Worm (Caenorhabditis elegans) whole organism, L4 larva: ENCODE results near the gene fbxb-34.

ENCODE experiments used
- F10B5.3 ChIP-seq: sonication (generic microtip); optimal IDR thresholded peaks from 2 replicates; lab custom pipeline; 2016; ENCODE audit warnings: mild to moderate bottlenecking, missing genetic modification characterization, missing compliant biosample characterization
- F26F4.8 ChIP-seq: fragments of 200-800 bp; sonication (Bioruptor generic); conservative IDR thresholded peaks from 2 replicates; pipeline ENCODE4 v1.3.6; 2022; ENCODE audit warnings: missing genetic modification characterization, missing compliant biosample characterization
- F49E8.2 ChIP-seq: sonication (generic microtip); optimal IDR thresholded peaks from 2 replicates; lab custom pipeline; 2016; ENCODE audit warnings: missing compliant biosample characterization, mild to moderate bottlenecking, missing genetic modification characterization, borderline replicate concordance
- Y105C5A.15 ChIP-seq: fragments of 200-800 bp; sonication (Bioruptor generic); IDR thresholded peaks from 2 replicates; pipeline ENCODE4 v1.3.6; 2022; ENCODE audit warnings: missing genetic modification characterization, missing compliant biosample characterization
- Y48G9A.11 ChIP-seq: fragments of 200-800 bp; sonication (Bioruptor generic); IDR thresholded peaks from 2 replicates; pipeline ENCODE4 v1.3.6; 2022; ENCODE audit warnings: missing genetic modification reagents, missing genetic modification characterization, missing compliant biosample characterization
- Y5F2A.4 ChIP-seq: fragments of 200-800 bp; sonication (Bioruptor generic); optimal IDR thresholded peaks from 2 replicates; lab custom pipeline; 2018; ENCODE audit warnings: mild to moderate bottlenecking, missing genetic modification characterization, missing compliant biosample characterization
- ZK546.5 ChIP-seq, 2 experiments: sonication (generic microtip); optimal IDR thresholded peaks; 2 replicates each; lab custom pipeline; 2017; ENCODE audit warnings: missing biosample characterization in 2 of 2, missing genetic modification characterization in 2 of 2
- aha-1 ChIP-seq: fragments of 150-350 bp; peaks from one replicate; lab custom pipeline; 2014; ENCODE audit warnings: missing biosample characterization, missing genetic modification characterization
- aly-2 ChIP-seq: sonication (generic microtip); optimal IDR thresholded peaks from 2 replicates; lab custom pipeline; 2018; ENCODE audit warnings: missing biosample characterization, missing genetic modification characterization
- ceh-44 ChIP-seq: fragments of 200-800 bp; sonication (Bioruptor generic); IDR thresholded peaks from 2 replicates; pipeline ENCODE4 v1.3.6; 2022; ENCODE audit warnings: missing genetic modification reagents, missing genetic modification characterization, missing compliant biosample characterization
- ceh-82 ChIP-seq: sonication (generic microtip); optimal IDR thresholded peaks from 2 replicates; lab custom pipeline; 2017; ENCODE audit warnings: missing biosample characterization, missing genetic modification characterization
- ces-1 ChIP-seq: fragments of 150-350 bp; sonication (generic microtip); optimal IDR thresholded peaks from 4 replicates; lab custom pipeline; 2014; ENCODE audit warnings: missing biosample characterization, missing genetic modification reagents, missing genetic modification characterization
- cey-2 ChIP-seq: sonication (generic microtip); optimal IDR thresholded peaks from 3 replicates; lab custom pipeline; 2017; ENCODE audit warnings: missing genetic modification characterization, mild to moderate bottlenecking, missing compliant biosample characterization, antibody characterized with exemption, borderline replicate concordance; ENCODE audit not compliant: insufficient read depth
- daf-8 ChIP-seq: fragments of 200-800 bp; sonication (Bioruptor generic); IDR thresholded peaks from 2 replicates; pipeline ENCODE4 v1.3.6; 2022; ENCODE audit warnings: missing genetic modification characterization, missing compliant biosample characterization
- dmd-6 ChIP-seq: fragments of 200-800 bp; sonication (Bioruptor generic); IDR thresholded peaks from 2 replicates; pipeline ENCODE4 v1.3.6; 2022; ENCODE audit warnings: missing genetic modification reagents, missing genetic modification characterization, missing compliant biosample characterization
- dmd-8 ChIP-seq: fragments of 200-800 bp; sonication (Bioruptor generic); IDR thresholded peaks from 2 replicates; pipeline ENCODE4 v1.3.6; 2022; ENCODE audit warnings: missing genetic modification characterization, missing compliant biosample characterization
- dmd-9 ChIP-seq: fragments of 200-800 bp; sonication (Bioruptor generic); IDR thresholded peaks from 2 replicates; pipeline ENCODE4 v1.3.6; 2022; ENCODE audit warnings: missing genetic modification reagents, missing genetic modification characterization, missing compliant biosample characterization
- duxl-1 ChIP-seq: sonication (generic microtip); optimal IDR thresholded peaks from 2 replicates; lab custom pipeline; 2016; ENCODE audit warnings: mild to moderate bottlenecking, missing genetic modification characterization, moderate library complexity, missing compliant biosample characterization; ENCODE audit not compliant: poor library complexity
- dve-1 ChIP-seq: sonication (generic microtip); optimal IDR thresholded peaks from 2 replicates; lab custom pipeline; 2017; ENCODE audit warnings: antibody characterized with exemption, mild to moderate bottlenecking, missing genetic modification characterization, missing compliant biosample characterization; ENCODE audit not compliant: insufficient read depth
- fkh-10 ChIP-seq: fragments of 150-350 bp; optimal IDR thresholded peaks from 2 replicates; lab custom pipeline; 2014; ENCODE audit warnings: missing biosample characterization, missing genetic modification reagents, missing genetic modification characterization
- fos-1 ChIP-seq: fragments of 150-350 bp; optimal IDR thresholded peaks from 2 replicates; lab custom pipeline; 2014; ENCODE audit warnings: missing biosample characterization, missing genetic modification characterization
- gei-8 ChIP-seq: fragments of 200-800 bp; sonication (Bioruptor generic); optimal IDR thresholded peaks from 2 replicates; lab custom pipeline; 2018; ENCODE audit warnings: mild to moderate bottlenecking, missing genetic modification characterization, missing compliant biosample characterization
- hlh-11 ChIP-seq: fragments of 200-800 bp; sonication (Bioruptor generic); optimal IDR thresholded peaks from 2 replicates; lab custom pipeline; 2018; ENCODE audit warnings: mild to moderate bottlenecking, missing genetic modification characterization, missing compliant biosample characterization
- lin-13 ChIP-seq: fragments of 150-350 bp; optimal IDR thresholded peaks from 2 replicates; lab custom pipeline; 2014; ENCODE audit warnings: missing biosample characterization, missing genetic modification reagents, missing genetic modification characterization
- lin-38 ChIP-seq: fragments of 200-800 bp; sonication (Bioruptor generic); IDR thresholded peaks from 2 replicates; pipeline ENCODE4 v1.3.6; 2022; ENCODE audit warnings: missing genetic modification reagents, missing genetic modification characterization, missing compliant biosample characterization
- lir-3 ChIP-seq: sonication (generic microtip); optimal IDR thresholded peaks from 2 replicates; lab custom pipeline; 2016; ENCODE audit warnings: mild to moderate bottlenecking, missing genetic modification characterization, missing compliant biosample characterization
- lsy-2 ChIP-seq, 2 experiments: fragments of 150-350 bp in 1 of 2; sonication (generic microtip) in 1 of 2; optimal IDR thresholded peaks; 2 replicates each; lab custom pipeline; 2014 to 2017; ENCODE audit warnings: missing biosample characterization in 2 of 2, missing genetic modification characterization in 2 of 2
- madf-5 ChIP-seq, 2 experiments: fragments of 200-800 bp; sonication (Bioruptor generic); IDR thresholded peaks; 2 replicates each; pipeline ENCODE4 v1.3.6; 2022; ENCODE audit warnings: missing compliant biosample characterization in 2 of 2, missing genetic modification characterization in 2 of 2
- madf-9 ChIP-seq: fragments of 200-800 bp; sonication (Bioruptor generic); conservative IDR thresholded peaks from 2 replicates; pipeline ENCODE4 v1.3.6; 2022; ENCODE audit warnings: missing genetic modification reagents, missing genetic modification characterization, missing compliant biosample characterization
- mdt-29 ChIP-seq: fragments of 200-800 bp; sonication (Bioruptor generic); IDR thresholded peaks from 2 replicates; pipeline ENCODE4 v1.3.6; 2022; ENCODE audit warnings: missing genetic modification reagents, missing genetic modification characterization, missing compliant biosample characterization
- mes-2 ChIP-seq: sonication (generic microtip); optimal IDR thresholded peaks from 2 replicates; lab custom pipeline; 2016; ENCODE audit warnings: missing genotype, mild to moderate bottlenecking, missing genetic modification characterization, missing compliant biosample characterization; ENCODE audit not compliant: poor library complexity, severe bottlenecking
- nhr-111 ChIP-seq: fragments of 200-800 bp; sonication (Bioruptor generic); optimal IDR thresholded peaks from 2 replicates; lab custom pipeline; 2018; ENCODE audit warnings: mild to moderate bottlenecking, missing genetic modification characterization, missing compliant biosample characterization
- nhr-48 ChIP-seq: sonication (generic microtip); optimal IDR thresholded peaks from 2 replicates; lab custom pipeline; 2016; ENCODE audit warnings: mild to moderate bottlenecking, missing genetic modification characterization, missing compliant biosample characterization
- nhr-76 ChIP-seq: fragments of 150-350 bp; optimal IDR thresholded peaks from 2 replicates; lab custom pipeline; 2014; ENCODE audit warnings: missing biosample characterization, missing genetic modification characterization
- pha-4 ChIP-seq, 2 experiments: fragments of 150-350 bp in 1 of 2; fragments of 200-800 bp in 1 of 2; sonication (Bioruptor generic) in 1 of 2; IDR thresholded peaks in 1 of 2; optimal IDR thresholded peaks in 1 of 2; 2 replicates each; pipeline versions ENCODE4 v1.3.6 to Lab custom; 2014 to 2022; ENCODE audit warnings: missing genetic modification characterization in 2 of 2, missing genetic modification reagents in 2 of 2, missing biosample characterization in 1 of 2, missing compliant biosample characterization in 1 of 2
- php-3 ChIP-seq: fragments of 200-800 bp; sonication (Bioruptor generic); IDR thresholded peaks from 2 replicates; pipeline ENCODE4 v1.3.6; 2022; ENCODE audit warnings: missing genetic modification reagents, missing genetic modification characterization, missing compliant biosample characterization
- skn-1 ChIP-seq: fragments of 150-350 bp; optimal IDR thresholded peaks from 2 replicates; lab custom pipeline; 2014; ENCODE audit warnings: missing biosample characterization, missing genetic modification characterization
- snpc-1.2 ChIP-seq: fragments of 200-800 bp; sonication (Bioruptor generic); IDR thresholded peaks from 2 replicates; pipeline ENCODE4 v1.3.6; 2022; ENCODE audit warnings: missing genetic modification reagents, missing genetic modification characterization, missing compliant biosample characterization
- snpc-4 ChIP-seq: fragments of 150-350 bp; optimal IDR thresholded peaks from 2 replicates; lab custom pipeline; 2014; ENCODE audit warnings: missing biosample characterization, missing genetic modification characterization
- spr-1 ChIP-seq: sonication (generic microtip); optimal IDR thresholded peaks from 2 replicates; lab custom pipeline; 2016; ENCODE audit warnings: mild to moderate bottlenecking, missing genetic modification characterization, missing compliant biosample characterization
- tag-97 ChIP-seq: fragments of 200-800 bp; sonication (Bioruptor generic); IDR thresholded peaks from 2 replicates; pipeline ENCODE4 v1.3.6; 2022; ENCODE audit warnings: missing genetic modification characterization, missing compliant biosample characterization
- unc-62 ChIP-seq, 3 experiments: fragments of 150-350 bp in 1 of 3; sonication (generic microtip); optimal IDR thresholded peaks in 2 of 3; peaks in 1 of 3; 1 replicate in 1 of 3; 2 replicates in 2 of 3; lab custom pipeline; 2014 to 2017; ENCODE audit warnings: missing biosample characterization in 3 of 3, missing genetic modification characterization in 3 of 3, missing genetic modification reagents in 3 of 3, missing genotype in 1 of 3
- zfp-3 ChIP-seq: fragments of 200-800 bp; sonication (Bioruptor generic); conservative IDR thresholded peaks from 2 replicates; pipeline ENCODE4 v1.3.6; 2022; ENCODE audit warnings: missing genetic modification reagents, missing genetic modification characterization, missing compliant biosample characterization

fbxb-34 gene

DNA sequence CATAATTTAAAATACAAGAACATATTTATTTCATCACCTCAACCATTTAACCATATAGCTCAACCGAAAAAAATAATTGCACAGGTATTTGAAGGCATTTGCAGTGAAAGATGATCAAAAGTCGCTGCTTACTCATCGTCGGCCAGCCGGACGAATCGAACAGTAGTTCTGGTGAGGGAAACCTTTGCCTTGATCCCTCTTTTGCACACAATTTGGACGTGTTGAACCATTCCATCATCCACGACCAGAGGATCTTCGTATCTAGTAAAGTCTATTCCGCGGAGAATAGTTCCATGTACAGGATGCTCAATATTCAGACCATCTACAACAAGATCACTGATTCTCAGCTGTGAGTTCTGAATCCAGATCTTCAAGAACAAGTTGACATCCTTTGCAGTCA lies 5.7 kb upstream of the fbxb-34 start:
- TF ChIP-seq pha-4 (GFP tag; IDR thresholded peaks at IDR 0.05; lab: Robert Waterston, UW) (no peak), pha-4 (tag; optimal IDR thresholded peaks at IDR 0.05; lab: Kevin White, UChicago) (no peak), aly-2 (tag; lab: Kevin White, UChicago) (no peak), gei-8 (GFP tag; lab: Kevin White, UChicago) (no peak), Y48G9A.11 (GFP tag; lab: Robert Waterston, UW) (no peak), snpc-4 (tag; lab: Kevin White, UChicago) (no peak), aha-1 (tag; lab: Kevin White, UChicago) (no peak), F49E8.2 (tag; lab: Kevin White, UChicago) (peak; percentile 46), fos-1 (no peak), F26F4.8 (no peak), lsy-2 (tag; optimal IDR thresholded peaks at IDR 0.05; lab: Kevin White, UChicago) (no peak), duxl-1 (peak; percentile 24), dmd-6 (no peak), madf-5 (GFP tag; IDR thresholded peaks at IDR 0.05; lab: Robert Waterston, UW) (no peak), lir-3 (tag; lab: Kevin White, UChicago) (no peak), php-3 (no peak), ces-1 (GFP tag; lab: Kevin White, UChicago) (no peak), tag-97 (GFP tag; lab: Robert Waterston, UW) (no peak), dve-1 (tag; lab: Kevin White, UChicago) (no peak), lin-13 (GFP tag; lab: Kevin White, UChicago) (no peak), nhr-48 (no peak), Y105C5A.15 (GFP tag; lab: Robert Waterston, UW) (no peak), fkh-10 (GFP tag; lab: Kevin White, UChicago) (no peak), dmd-8 (GFP tag; lab: Robert Waterston, UW) (peak; percentile 63; the same call in 1 of the 2 replicates), mdt-29 (GFP tag; lab: Robert Waterston, UW) (no peak), daf-8 (GFP tag; lab: Robert Waterston, UW) (no peak), nhr-111 (GFP tag; lab: Kevin White, UChicago) (no peak), snpc-1.2 (GFP tag; lab: Robert Waterston, UW) (0 out of 2 replicates have a peak, but pooled peaks have one; percentile 39), ceh-44 (no peak), skn-1 (tag; lab: Kevin White, UChicago) (no peak), mes-2 (tag; lab: Kevin White, UChicago) (no peak), cey-2 (tag; lab: Kevin White, UChicago) (no peak), lin-38 (GFP tag; lab: Robert Waterston, UW) (peak; percentile 41), F10B5.3 (no peak), nhr-76 (tag; lab: Kevin White, UChicago) (no peak), ceh-82 (tag; lab: Kevin White, UChicago) (no peak), hlh-11 (tag; lab: Kevin White, UChicago) (no peak), zfp-3 (GFP tag; lab: Robert Waterston, UW) (no peak), spr-1 (no peak)

DNA sequence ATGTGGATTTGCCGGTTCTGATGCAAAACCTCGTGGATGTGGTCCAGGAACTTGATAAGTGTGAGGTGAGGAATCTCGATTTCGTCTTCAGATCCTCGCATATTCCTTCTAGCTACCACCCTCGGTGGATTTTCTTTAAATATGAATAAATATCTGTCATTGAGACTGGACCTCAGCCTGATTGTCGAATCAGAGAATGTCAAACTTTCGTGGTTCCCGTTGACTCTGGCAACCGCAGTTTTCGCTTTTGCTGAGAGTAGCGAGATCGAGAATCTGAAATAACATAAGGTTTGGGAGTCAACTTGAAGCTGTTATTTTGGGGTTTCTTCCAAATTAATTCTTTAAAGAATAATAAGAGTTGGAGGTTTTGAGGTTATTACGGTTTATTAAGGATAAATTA lies 5.0 kb upstream of the fbxb-34 start, which contains the start of gene fbxb-14:
fbxb-14 (minus strand) TSS at position 101 of the 400 bp plus-strand sequence.
- TF ChIP-seq mdt-29 (GFP tag; lab: Robert Waterston, UW) = no peak
- TF ChIP-seq lin-13 (GFP tag; lab: Kevin White, UChicago) = no peak
- no peak for TF ChIP-seq Y5F2A.4 (GFP tag; lab: Kevin White, UChicago)
- no peak for TF ChIP-seq unc-62 (GFP tag; optimal IDR thresholded peaks at IDR 0.05 in 1 of 2; lab: Kevin White, UChicago)
- no peak for TF ChIP-seq unc-62 (tag; optimal IDR thresholded peaks at IDR 0.05; lab: Kevin White, UChicago)
- no peak for TF ChIP-seq dmd-9 (GFP tag; lab: Robert Waterston, UW)
- no peak for TF ChIP-seq ZK546.5 (tag; optimal IDR thresholded peaks at IDR 0.05; lab: Kevin White, UChicago)
- no peak for TF ChIP-seq cey-2 (tag; lab: Kevin White, UChicago)
- TF ChIP-seq madf-9 (GFP tag; lab: Robert Waterston, UW) = no peak
- TF ChIP-seq dmd-8 (GFP tag; lab: Robert Waterston, UW) = no peak
